Worm (Caenorhabditis elegans) whole organism, L4 larva: ENCODE measurements around the gene tag-180.

Experiments used
- D1046.2 ChIP-seq: fragments of 200-800 bp; sonication (Bioruptor generic); IDR thresholded peaks from 2 replicates; pipeline ENCODE4 v1.3.6; 2022; ENCODE audit warnings: missing genetic modification characterization, missing compliant biosample characterization
- F37D6.2 ChIP-seq: sonication (generic microtip); optimal IDR thresholded peaks from 2 replicates; lab custom pipeline; 2016; ENCODE audit warnings: mild to moderate bottlenecking, missing genetic modification characterization, missing compliant biosample characterization
- R02D3.7 ChIP-seq: fragments of 150-350 bp; sonication (generic microtip); optimal IDR thresholded peaks from 3 replicates; lab custom pipeline; 2014; ENCODE audit warnings: missing biosample characterization, missing genetic modification characterization
- T20F7.1 ChIP-seq: fragments of 200-800 bp; sonication (Bioruptor generic); optimal IDR thresholded peaks from 2 replicates; lab custom pipeline; 2018; ENCODE audit warnings: mild to moderate bottlenecking, missing genetic modification characterization, missing compliant biosample characterization
- Y105C5A.15 ChIP-seq: fragments of 200-800 bp; sonication (Bioruptor generic); IDR thresholded peaks from 2 replicates; pipeline ENCODE4 v1.3.6; 2022; ENCODE audit warnings: missing genetic modification characterization, missing compliant biosample characterization
- Y5F2A.4 ChIP-seq: fragments of 200-800 bp; sonication (Bioruptor generic); optimal IDR thresholded peaks from 2 replicates; lab custom pipeline; 2018; ENCODE audit warnings: mild to moderate bottlenecking, missing genetic modification characterization, missing compliant biosample characterization
- Y75B8A.6 ChIP-seq: fragments of 200-800 bp; sonication (Bioruptor generic); IDR thresholded peaks from 2 replicates; pipeline ENCODE4 v1.3.6; 2022; ENCODE audit warnings: missing genetic modification reagents, missing genetic modification characterization, missing compliant biosample characterization
- aha-1 ChIP-seq: fragments of 150-350 bp; peaks from one replicate; lab custom pipeline; 2014; ENCODE audit warnings: missing biosample characterization, missing genetic modification characterization
- aly-2 ChIP-seq: sonication (generic microtip); optimal IDR thresholded peaks from 2 replicates; lab custom pipeline; 2018; ENCODE audit warnings: missing biosample characterization, missing genetic modification characterization
- ceh-82 ChIP-seq: sonication (generic microtip); optimal IDR thresholded peaks from 2 replicates; lab custom pipeline; 2017; ENCODE audit warnings: missing biosample characterization, missing genetic modification characterization
- ces-1 ChIP-seq: fragments of 150-350 bp; sonication (generic microtip); optimal IDR thresholded peaks from 4 replicates; lab custom pipeline; 2014; ENCODE audit warnings: missing biosample characterization, missing genetic modification reagents, missing genetic modification characterization
- cey-2 ChIP-seq: sonication (generic microtip); optimal IDR thresholded peaks from 3 replicates; lab custom pipeline; 2017; ENCODE audit warnings: missing genetic modification characterization, mild to moderate bottlenecking, missing compliant biosample characterization, antibody characterized with exemption, borderline replicate concordance; ENCODE audit not compliant: insufficient read depth
- dmd-6 ChIP-seq: fragments of 200-800 bp; sonication (Bioruptor generic); IDR thresholded peaks from 2 replicates; pipeline ENCODE4 v1.3.6; 2022; ENCODE audit warnings: missing genetic modification reagents, missing genetic modification characterization, missing compliant biosample characterization
- dmd-8 ChIP-seq: fragments of 200-800 bp; sonication (Bioruptor generic); IDR thresholded peaks from 2 replicates; pipeline ENCODE4 v1.3.6; 2022; ENCODE audit warnings: missing genetic modification characterization, missing compliant biosample characterization
- dpl-1 ChIP-seq: fragments of 150-350 bp; optimal IDR thresholded peaks from 2 replicates; lab custom pipeline; 2014; ENCODE audit warnings: missing biosample characterization, missing genetic modification reagents, missing genetic modification characterization
- dve-1 ChIP-seq: sonication (generic microtip); optimal IDR thresholded peaks from 2 replicates; lab custom pipeline; 2017; ENCODE audit warnings: antibody characterized with exemption, mild to moderate bottlenecking, missing genetic modification characterization, missing compliant biosample characterization; ENCODE audit not compliant: insufficient read depth
- egl-43 ChIP-seq: fragments of 200-800 bp; sonication (Bioruptor generic); IDR thresholded peaks from 2 replicates; pipeline ENCODE4 v1.3.6; 2022; ENCODE audit warnings: missing genetic modification reagents, missing genetic modification characterization, missing compliant biosample characterization
- fkh-10 ChIP-seq: fragments of 150-350 bp; optimal IDR thresholded peaks from 2 replicates; lab custom pipeline; 2014; ENCODE audit warnings: missing biosample characterization, missing genetic modification reagents, missing genetic modification characterization
- hlh-30 ChIP-seq: sonication (generic microtip); optimal IDR thresholded peaks from 2 replicates; lab custom pipeline; 2017; ENCODE audit warnings: antibody characterized with exemption, mild to moderate bottlenecking, missing genetic modification characterization, missing compliant biosample characterization; ENCODE audit not compliant: insufficient read depth
- jun-1 ChIP-seq: fragments of 150-350 bp; optimal IDR thresholded peaks from 2 replicates; lab custom pipeline; 2014; ENCODE audit warnings: missing biosample characterization, missing genetic modification reagents, missing genetic modification characterization
- lin-15B ChIP-seq: fragments of 150-350 bp; sonication (generic microtip); optimal IDR thresholded peaks from 3 replicates; lab custom pipeline; 2014; ENCODE audit warnings: missing biosample characterization, missing genetic modification characterization
- madf-9 ChIP-seq: fragments of 200-800 bp; sonication (Bioruptor generic); conservative IDR thresholded peaks from 2 replicates; pipeline ENCODE4 v1.3.6; 2022; ENCODE audit warnings: missing genetic modification reagents, missing genetic modification characterization, missing compliant biosample characterization
- mdl-1 ChIP-seq, 2 experiments: fragments of 150-350 bp in 1 of 2; sonication (generic microtip) in 1 of 2; optimal IDR thresholded peaks; 2 replicates each; lab custom pipeline; 2014 to 2017; ENCODE audit warnings: missing biosample characterization in 2 of 2, missing genetic modification characterization in 2 of 2
- mep-1 ChIP-seq: fragments of 150-350 bp; sonication (generic microtip); optimal IDR thresholded peaks from 3 replicates; lab custom pipeline; 2014; ENCODE audit warnings: missing biosample characterization, missing genetic modification characterization
- mxl-2 ChIP-seq: fragments of 200-800 bp; sonication (Bioruptor generic); conservative IDR thresholded peaks from 2 replicates; pipeline ENCODE4 v1.3.6; 2022; ENCODE audit warnings: missing genetic modification reagents, missing genetic modification characterization, missing compliant biosample characterization
- nhr-11 ChIP-seq: fragments of 150-350 bp; optimal IDR thresholded peaks from 2 replicates; lab custom pipeline; 2014; ENCODE audit warnings: missing biosample characterization, missing genetic modification characterization
- nhr-237 ChIP-seq: sonication (generic microtip); optimal IDR thresholded peaks from 2 replicates; lab custom pipeline; 2017; ENCODE audit warnings: missing biosample characterization, missing genetic modification characterization
- nhr-28 ChIP-seq: fragments of 150-350 bp; optimal IDR thresholded peaks from 2 replicates; lab custom pipeline; 2014; ENCODE audit warnings: missing biosample characterization, missing genetic modification characterization
- nhr-6 ChIP-seq: fragments of 150-350 bp; optimal IDR thresholded peaks from 2 replicates; lab custom pipeline; 2014; ENCODE audit warnings: missing biosample characterization, missing genetic modification characterization
- nhr-77 ChIP-seq: fragments of 150-350 bp; optimal IDR thresholded peaks from 2 replicates; lab custom pipeline; 2014; ENCODE audit warnings: missing biosample characterization, missing genetic modification characterization
- pha-4 ChIP-seq, 2 experiments: fragments of 150-350 bp in 1 of 2; fragments of 200-800 bp in 1 of 2; sonication (Bioruptor generic) in 1 of 2; IDR thresholded peaks in 1 of 2; optimal IDR thresholded peaks in 1 of 2; 2 replicates each; pipeline versions ENCODE4 v1.3.6 to Lab custom; 2014 to 2022; ENCODE audit warnings: missing genetic modification characterization in 2 of 2, missing genetic modification reagents in 2 of 2, missing biosample characterization in 1 of 2, missing compliant biosample characterization in 1 of 2
- rbr-2 ChIP-seq: sonication (generic microtip); optimal IDR thresholded peaks from 2 replicates; lab custom pipeline; 2016; ENCODE audit warnings: missing genotype, missing genetic modification characterization, missing compliant biosample characterization
- saeg-2 ChIP-seq: fragments of 200-800 bp; sonication (Bioruptor generic); IDR thresholded peaks from 2 replicates; pipeline ENCODE4 v1.3.6; 2022; ENCODE audit warnings: missing genetic modification reagents, missing genetic modification characterization, missing compliant biosample characterization
- sdz-12 ChIP-seq: fragments of 200-800 bp; sonication (Bioruptor generic); optimal IDR thresholded peaks from 2 replicates; lab custom pipeline; 2018; ENCODE audit warnings: mild to moderate bottlenecking, missing genetic modification characterization, missing compliant biosample characterization
- set-16 ChIP-seq: fragments of 200-800 bp; sonication (Bioruptor generic); IDR thresholded peaks from 2 replicates; pipeline ENCODE4 v1.3.6; 2022; ENCODE audit warnings: missing genetic modification reagents, missing genetic modification characterization, missing compliant biosample characterization
- spr-1 ChIP-seq: sonication (generic microtip); optimal IDR thresholded peaks from 2 replicates; lab custom pipeline; 2016; ENCODE audit warnings: mild to moderate bottlenecking, missing genetic modification characterization, missing compliant biosample characterization
- spr-3 ChIP-seq: fragments of 200-800 bp; sonication (Bioruptor generic); optimal IDR thresholded peaks from 2 replicates; lab custom pipeline; 2018; ENCODE audit warnings: mild to moderate bottlenecking, missing genetic modification characterization, missing compliant biosample characterization
- tra-1 ChIP-seq: fragments of 200-800 bp; sonication (Bioruptor generic); IDR thresholded peaks from 2 replicates; pipeline ENCODE4 v1.3.6; 2022; ENCODE audit warnings: missing genetic modification reagents, missing genetic modification characterization, missing compliant biosample characterization
- unc-130 ChIP-seq: sonication (generic microtip); optimal IDR thresholded peaks from 2 replicates; lab custom pipeline; 2016; ENCODE audit warnings: missing genetic modification reagents, missing genetic modification characterization, missing compliant biosample characterization
- vab-7 ChIP-seq: fragments of 200-800 bp; sonication (Bioruptor generic); IDR thresholded peaks from 2 replicates; pipeline ENCODE4 v1.3.6; 2022; ENCODE audit warnings: missing genetic modification reagents, missing genetic modification characterization, missing compliant biosample characterization
- zfp-2 ChIP-seq: sonication (generic microtip); optimal IDR thresholded peaks from 2 replicates; lab custom pipeline; 2016; ENCODE audit warnings: mild to moderate bottlenecking, missing genetic modification characterization, missing compliant biosample characterization

The tag-180 gene

DNA sequence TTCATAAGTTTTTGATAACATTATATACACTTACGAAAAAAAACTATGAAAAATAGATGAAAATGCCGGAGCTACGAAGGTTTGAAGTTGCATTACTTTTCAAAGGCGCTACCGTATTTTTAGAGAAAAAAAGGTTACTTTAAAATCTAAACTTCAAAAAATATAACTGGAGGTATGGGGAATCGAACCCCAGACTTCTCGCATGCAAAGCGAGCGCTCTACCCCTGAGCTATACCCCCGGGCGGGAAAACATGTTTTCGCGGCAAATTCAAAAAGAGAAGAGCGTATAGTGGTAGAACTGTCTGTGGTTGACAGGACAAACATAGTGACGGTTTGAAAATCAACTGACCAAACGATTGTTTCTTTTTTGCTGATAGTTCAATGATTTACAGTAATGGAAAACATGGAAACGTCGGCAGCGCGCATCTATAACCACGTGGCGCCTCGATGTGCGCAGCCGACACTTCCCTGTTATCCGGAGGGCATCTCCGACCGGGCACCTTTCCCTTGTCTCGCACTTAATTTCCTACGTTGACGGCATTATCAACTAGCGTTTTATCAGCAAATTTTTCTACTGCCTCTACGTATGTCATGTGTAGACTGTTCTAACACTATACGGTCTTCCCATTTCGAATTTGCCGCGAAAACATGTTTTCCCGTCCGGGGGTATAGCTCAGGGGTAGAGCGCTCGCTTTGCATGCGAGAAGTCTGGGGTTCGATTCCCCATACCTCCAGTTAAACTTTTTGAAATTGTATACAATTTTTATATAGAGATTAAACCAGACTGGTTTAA lies 4.8 kb upstream of the tag-180 start (continued):
- TF ChIP-seq pha-4 (GFP tag; IDR thresholded peaks at IDR 0.05; lab: Robert Waterston, UW) = peak; percentile 65; the same call in 1 of the 2 replicates
- no peak for TF ChIP-seq pha-4 (tag; optimal IDR thresholded peaks at IDR 0.05; lab: Kevin White, UChicago)
- no peak for TF ChIP-seq Y5F2A.4
- peak; percentile 41 for TF ChIP-seq dmd-6
- TF ChIP-seq nhr-28 (tag; lab: Kevin White, UChicago) = peak; percentile 10
- TF ChIP-seq F37D6.2 = no peak
- TF ChIP-seq nhr-77 (tag; lab: Kevin White, UChicago) = no peak
- peak; percentile 84; the same call in 1 of the 2 replicates for TF ChIP-seq Y105C5A.15 (GFP tag; lab: Robert Waterston, UW)
- TF ChIP-seq madf-9 (GFP tag; lab: Robert Waterston, UW) = peak; percentile 62; the same call in 1 of the 2 replicates
- no peak for TF ChIP-seq lin-15B (tag; lab: Kevin White, UChicago)
- TF ChIP-seq rbr-2 (tag; lab: Kevin White, UChicago) = peak; percentile 7
- peak; percentile 48; the same call in 1 of the 2 replicates for TF ChIP-seq tra-1 (GFP tag; lab: Robert Waterston, UW)
- no peak for TF ChIP-seq sdz-12 (GFP tag; lab: Kevin White, UChicago)
- TF ChIP-seq D1046.2 = 0 out of 2 replicates have a peak, but pooled peaks have one; percentile 17
- peak; percentile 25 for TF ChIP-seq dpl-1 (GFP tag; lab: Kevin White, UChicago)
- TF ChIP-seq vab-7 (GFP tag; lab: Robert Waterston, UW) = peak; percentile 64
- peak; percentile 75 for TF ChIP-seq egl-43 (GFP tag; lab: Robert Waterston, UW)
- TF ChIP-seq set-16 = 0 out of 2 replicates have a peak, but pooled peaks have one; percentile 15
- peak in 1 of 2 experiments; percentile 25 for TF ChIP-seq mdl-1 (tag; optimal IDR thresholded peaks at IDR 0.05; lab: Kevin White, UChicago)

DNA sequence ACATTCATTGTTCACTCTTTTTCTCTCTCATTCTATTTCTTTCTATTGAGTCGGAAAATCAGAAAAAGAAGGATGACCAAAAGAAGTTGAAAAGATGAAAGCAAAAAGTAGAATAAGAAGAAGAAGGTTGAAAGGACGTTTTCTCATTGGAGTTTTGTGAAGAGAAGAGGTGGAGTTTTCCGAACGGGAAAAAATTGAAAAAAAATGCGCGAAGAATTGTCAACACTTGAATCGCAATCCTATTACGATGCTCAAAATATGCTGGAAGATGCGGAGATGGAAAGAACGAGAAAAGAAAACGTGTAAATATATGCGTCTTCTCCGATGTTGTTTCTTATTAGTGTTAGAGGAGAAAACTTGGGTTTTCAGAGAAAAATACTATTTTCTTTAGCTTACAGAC lies 4.1 kb upstream of the tag-180 start:
- TF ChIP-seq ces-1 = peak; percentile 17
- no peak for TF ChIP-seq spr-1 (tag; lab: Kevin White, UChicago)
- TF ChIP-seq nhr-11 (tag; lab: Kevin White, UChicago) = no peak
- TF ChIP-seq R02D3.7 (tag; lab: Kevin White, UChicago) = no peak
- no peak for TF ChIP-seq jun-1 (tag; lab: Kevin White, UChicago)
- no peak for TF ChIP-seq saeg-2 (GFP tag; lab: Robert Waterston, UW)
- TF ChIP-seq fkh-10 (GFP tag; lab: Kevin White, UChicago) = peak; percentile 90
- no peak for TF ChIP-seq hlh-30 (tag; lab: Kevin White, UChicago)
- TF ChIP-seq spr-3 (GFP tag; lab: Kevin White, UChicago) = no peak
- no peak for TF ChIP-seq set-16
- no peak for TF ChIP-seq ceh-82 (tag; lab: Kevin White, UChicago)

DNA sequence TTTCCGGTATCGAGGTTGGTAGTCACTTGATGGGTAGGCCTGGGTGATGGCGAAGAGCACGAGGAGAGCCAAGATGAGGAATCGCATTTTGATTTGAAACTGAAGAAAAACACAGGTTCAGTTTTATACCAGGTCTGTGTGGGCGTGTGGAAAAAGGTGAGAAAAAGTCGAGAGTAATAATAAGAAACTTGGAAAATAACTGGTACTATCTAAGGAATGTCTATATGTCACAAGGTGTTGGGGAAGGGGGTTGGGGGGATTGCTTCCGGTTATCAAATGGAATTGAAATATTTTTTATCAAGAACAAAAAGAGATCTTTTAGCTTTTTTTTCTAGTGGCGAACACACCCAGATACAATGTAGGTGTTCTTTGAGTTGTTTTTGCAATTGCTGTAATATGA lies 9.6 kb downstream of the tag-180 start, which contains the start of gene nlp-51:
TSS of gene nlp-51 (minus strand) at position 101 of the 400 bp plus-strand sequence.
- no peak for TF ChIP-seq nhr-6 (tag; lab: Kevin White, UChicago)
- TF ChIP-seq aha-1 (tag; lab: Kevin White, UChicago) = peak; percentile 56

- no peak for TF ChIP-seq zfp-2
- no peak for TF ChIP-seq mdl-1 (tag; optimal IDR thresholded peaks at IDR 0.05; lab: Kevin White, UChicago)
- no peak for TF ChIP-seq Y75B8A.6 (GFP tag; lab: Robert Waterston, UW)
- TF ChIP-seq mep-1 (tag; lab: Kevin White, UChicago) = no peak
- TF ChIP-seq aly-2 (tag; lab: Kevin White, UChicago) = no peak
- no peak for TF ChIP-seq mxl-2
- TF ChIP-seq dmd-6 = no peak
- no peak for TF ChIP-seq T20F7.1 (GFP tag; lab: Kevin White, UChicago)
- TF ChIP-seq nhr-28 (tag; lab: Kevin White, UChicago) = no peak
- TF ChIP-seq Y5F2A.4 = no peak
- no peak for TF ChIP-seq vab-7 (GFP tag; lab: Robert Waterston, UW)
- TF ChIP-seq dmd-8 = no peak
- TF ChIP-seq R02D3.7 (tag; lab: Kevin White, UChicago) = no peak
- no peak for TF ChIP-seq hlh-30 (tag; lab: Kevin White, UChicago)
- TF ChIP-seq nhr-237 (tag; lab: Kevin White, UChicago) = no peak
- no peak for TF ChIP-seq cey-2 (tag; lab: Kevin White, UChicago)
- TF ChIP-seq lin-15B (tag; lab: Kevin White, UChicago) = no peak
- TF ChIP-seq unc-130 (GFP tag; lab: Kevin White, UChicago) = no peak
- no peak for TF ChIP-seq dve-1 (tag; lab: Kevin White, UChicago)
- TF ChIP-seq, all 104 proteins: peak for 0
Observed at ce11 chrII:11316663-11317062, 12.6 kb downstream of the tag-180 start.
